Fruit fly (Drosophila melanogaster): ENCODE data around the gene Root.

The Root gene

dm6 chr3R:24108902-24109389 is 4.1 kb upstream of the Root start, which contains the start of the genes eIF4EHP and CG18428 (continued):
- TF ChIP-seq Sox14 (GFP tag; optimal IDR thresholded peaks at IDR 0.05) (peak; percentile 94), topi (GFP tag; optimal IDR thresholded peaks at IDR 0.05) (peak; percentile 95), CG11762 (GFP tag; optimal IDR thresholded peaks at IDR 0.05; ENCODE audit: insufficient read depth) (peak; percentile 99), cyc (GFP tag; optimal IDR thresholded peaks at IDR 0.05) (peak; percentile 95), fd85E (GFP tag; optimal IDR thresholded peaks at IDR 0.05) (peak; percentile 96), lz (GFP tag; optimal IDR thresholded peaks at IDR 0.05) (peak; percentile 95), CG10669 (GFP tag; optimal IDR thresholded peaks at IDR 0.05) (peak; percentile 100), Sox102F (GFP tag; optimal IDR thresholded peaks at IDR 0.05) (peak; percentile 96), spab (GFP tag; optimal IDR thresholded peaks at IDR 0.05) (peak; percentile 99), CG4318 (GFP tag; optimal IDR thresholded peaks at IDR 0.05) (peak; percentile 99), CG1621 (tag; optimal IDR thresholded peaks at IDR 0.05) (peak; percentile 97), achi (GFP tag; optimal IDR thresholded peaks at IDR 0.05) (peak; percentile 100), CG6792 (GFP tag; optimal IDR thresholded peaks at IDR 0.05) (peak; percentile 98), svp (GFP tag) (peak; percentile 98), CG32006 (GFP tag; optimal IDR thresholded peaks at IDR 0.05) (peak; percentile 100), Eip78C (GFP tag) (peak; percentile 100), CG15336 (GFP tag; IDR thresholded peaks at IDR 0.05) (no peak), ss (GFP tag; optimal IDR thresholded peaks at IDR 0.05) (peak; percentile 99 to 100), CG3032 (tag; optimal IDR thresholded peaks at IDR 0.05) (peak; percentile 100), CG7368 (GFP tag; optimal IDR thresholded peaks at IDR 0.05) (peak; percentile 98), CG9139 (GFP tag; optimal IDR thresholded peaks at IDR 0.05) (peak; percentile 99), Hr4 (GFP tag; optimal IDR thresholded peaks at IDR 0.05) (peak; percentile 98), Ets21C (GFP tag; optimal IDR thresholded peaks at IDR 0.05) (peak; percentile 89), vri (GFP tag; optimal IDR thresholded peaks at IDR 0.05) (peak; percentile 90), pdm3 (GFP tag; optimal IDR thresholded peaks at IDR 0.05) (peak; percentile 96), CG11902 (GFP tag; optimal IDR thresholded peaks at IDR 0.05) (peak; percentile 98), CG8319 (GFP tag; optimal IDR thresholded peaks at IDR 0.05) (peak; percentile 95), Met (GFP tag; optimal IDR thresholded peaks at IDR 0.05) (peak; percentile 96), CG3919 (GFP tag; optimal IDR thresholded peaks at IDR 0.05) (peak; percentile 99)

DNA sequence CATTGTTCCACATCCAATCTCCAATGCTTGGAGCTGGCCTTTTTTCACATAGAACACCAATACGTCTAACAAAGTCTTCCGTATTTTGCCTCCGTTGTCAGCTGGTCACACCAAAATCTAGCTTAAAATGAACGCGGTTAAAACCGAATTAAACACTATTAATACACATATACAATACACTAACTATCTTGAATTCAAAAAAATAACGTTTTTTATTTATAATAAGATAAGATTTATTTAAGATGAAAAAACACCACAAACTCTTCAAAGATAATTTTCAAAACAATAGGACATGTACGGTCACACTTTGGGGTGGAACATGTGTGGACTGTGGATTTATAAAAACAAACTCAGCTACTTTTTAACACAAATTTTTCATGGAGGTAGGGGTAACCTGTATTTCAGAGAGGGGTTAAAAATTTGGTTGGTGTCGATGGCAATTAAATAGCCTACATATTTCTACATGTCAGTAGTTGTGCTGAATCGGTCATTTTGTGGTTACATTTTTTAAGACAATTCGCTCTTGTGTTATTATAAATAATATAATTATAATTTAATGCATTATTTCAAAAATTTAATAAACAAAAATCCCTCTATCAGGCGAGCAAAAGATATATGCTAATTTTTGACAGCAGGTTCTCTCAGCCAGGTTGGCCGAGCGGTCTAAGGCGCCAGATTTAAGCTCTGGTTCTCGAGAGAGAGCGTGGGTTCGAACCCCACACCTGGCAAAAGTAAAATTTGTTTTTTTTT is 591 bp upstream of the Root start, which contains the start of gene CG13605:
Gene CG13605 (minus strand): TSS at position 70 of the 750 bp plus-strand sequence.
- TF ChIP-seq Eip93F (GFP tag; optimal IDR thresholded peaks at IDR 0.05): peak; percentile 60
- TF ChIP-seq CG6276 (GFP tag; optimal IDR thresholded peaks at IDR 0.05): peak; percentile 68
- TF ChIP-seq CG11762 (GFP tag; optimal IDR thresholded peaks at IDR 0.05; ENCODE audit: insufficient read depth): peak; percentile 53
- TF ChIP-seq CG31627 (GFP tag; optimal IDR thresholded peaks at IDR 0.05): peak; percentile 51
- peak; percentile 35 to 51 for TF ChIP-seq ss (GFP tag; optimal IDR thresholded peaks at IDR 0.05)
- peak; percentile 62 for TF ChIP-seq CG11294 (GFP tag; IDR thresholded peaks at IDR 0.05)
- TF ChIP-seq CG8119 (GFP tag; IDR thresholded peaks at IDR 0.05): peak; percentile 78; the same call in 2 of the 3 replicates
- TF ChIP-seq Smox (GFP tag; optimal IDR thresholded peaks at IDR 0.05): peak; percentile 65
- peak; percentile 65 for TF ChIP-seq pdm3 (GFP tag; optimal IDR thresholded peaks at IDR 0.05)
- no peak for TF ChIP-seq fd59A (GFP tag; optimal IDR thresholded peaks at IDR 0.05)
- TF ChIP-seq CG3032 (tag; optimal IDR thresholded peaks at IDR 0.05): peak; percentile 60
- peak; percentile 91 for TF ChIP-seq Eip78C (GFP tag)
- TF ChIP-seq CG15336 (GFP tag; IDR thresholded peaks at IDR 0.05): peak; percentile 81
- TF ChIP-seq topi (GFP tag; optimal IDR thresholded peaks at IDR 0.05): peak; percentile 73
- TF ChIP-seq Gug (GFP tag; IDR thresholded peaks at IDR 0.05): peak; percentile 44
- peak; percentile 70 for TF ChIP-seq achi (GFP tag; optimal IDR thresholded peaks at IDR 0.05)
- no peak for TF ChIP-seq spab (GFP tag; optimal IDR thresholded peaks at IDR 0.05)
- peak; percentile 25 for TF ChIP-seq Sox15 (GFP tag; optimal IDR thresholded peaks at IDR 0.05)
- peak; percentile 78 for TF ChIP-seq CG3919 (GFP tag; optimal IDR thresholded peaks at IDR 0.05)
- peak; percentile 66 for TF ChIP-seq svp (GFP tag)
- peak; percentile 41 for TF ChIP-seq Sox14 (GFP tag; optimal IDR thresholded peaks at IDR 0.05)
- TF ChIP-seq CG34406 (GFP tag; optimal IDR thresholded peaks at IDR 0.05): peak; percentile 66
- TF ChIP-seq acj6 (GFP tag; optimal IDR thresholded peaks at IDR 0.05): peak; percentile 73
- TF ChIP-seq CG6792 (GFP tag; optimal IDR thresholded peaks at IDR 0.05): peak; percentile 56
- TF ChIP-seq net (GFP tag; optimal IDR thresholded peaks at IDR 0.05): peak; percentile 72
- TF ChIP-seq CG16779 (tag; optimal IDR thresholded peaks at IDR 0.05): peak; percentile 35
- TF ChIP-seq CG1621 (tag; optimal IDR thresholded peaks at IDR 0.05): no peak
- peak; percentile 71 for TF ChIP-seq Hr4 (GFP tag; optimal IDR thresholded peaks at IDR 0.05)
- peak; percentile 82 for TF ChIP-seq eg (GFP tag; IDR thresholded peaks at IDR 0.05)
- TF ChIP-seq esn (GFP tag; optimal IDR thresholded peaks at IDR 0.05): peak; percentile 79
- TF ChIP-seq CG6808 (GFP tag; optimal IDR thresholded peaks at IDR 0.05): peak; percentile 24
- TF ChIP-seq CG10631 (GFP tag; optimal IDR thresholded peaks at IDR 0.05): peak; percentile 55
- TF ChIP-seq CG8319 (GFP tag; optimal IDR thresholded peaks at IDR 0.05): peak; percentile 40
- TF ChIP-seq CG11902 (GFP tag; optimal IDR thresholded peaks at IDR 0.05): no peak
- peak; percentile 63 for TF ChIP-seq cyc (GFP tag; optimal IDR thresholded peaks at IDR 0.05)

All from whole organism, prepupa.